Fruit fly (Drosophila melanogaster) whole organism: ENCODE measurements around the gene jar.

ENCODE experiments used
- CG8478 ChIP-seq: fragments of >200 bp; optimal IDR thresholded peaks from 2 replicates; lab custom pipeline; 2018; ENCODE audit warnings: inconsistent platforms
- Dll ChIP-seq: fragments of >200 bp; optimal IDR thresholded peaks from 2 replicates; lab custom pipeline; 2017
- EcR ChIP-seq, 2 experiments: fragments of >200 bp; optimal IDR thresholded peaks; 2 replicates each; lab custom pipeline; 2017; ENCODE audit warnings: missing biosample characterization in 2 of 2, missing genetic modification characterization in 2 of 2, missing genetic modification reagents in 2 of 2
- pan ChIP-seq: fragments of >200 bp; optimal IDR thresholded peaks from 2 replicates; lab custom pipeline; 2017
- psq ChIP-seq: fragments of >200 bp; optimal IDR thresholded peaks from 2 replicates; lab custom pipeline; 2017
- usp ChIP-seq: fragments of >200 bp; optimal IDR thresholded peaks from 2 replicates; lab custom pipeline; 2017; ENCODE audit warnings: missing biosample characterization, missing genetic modification characterization, mixed read lengths

The jar gene

DNA sequence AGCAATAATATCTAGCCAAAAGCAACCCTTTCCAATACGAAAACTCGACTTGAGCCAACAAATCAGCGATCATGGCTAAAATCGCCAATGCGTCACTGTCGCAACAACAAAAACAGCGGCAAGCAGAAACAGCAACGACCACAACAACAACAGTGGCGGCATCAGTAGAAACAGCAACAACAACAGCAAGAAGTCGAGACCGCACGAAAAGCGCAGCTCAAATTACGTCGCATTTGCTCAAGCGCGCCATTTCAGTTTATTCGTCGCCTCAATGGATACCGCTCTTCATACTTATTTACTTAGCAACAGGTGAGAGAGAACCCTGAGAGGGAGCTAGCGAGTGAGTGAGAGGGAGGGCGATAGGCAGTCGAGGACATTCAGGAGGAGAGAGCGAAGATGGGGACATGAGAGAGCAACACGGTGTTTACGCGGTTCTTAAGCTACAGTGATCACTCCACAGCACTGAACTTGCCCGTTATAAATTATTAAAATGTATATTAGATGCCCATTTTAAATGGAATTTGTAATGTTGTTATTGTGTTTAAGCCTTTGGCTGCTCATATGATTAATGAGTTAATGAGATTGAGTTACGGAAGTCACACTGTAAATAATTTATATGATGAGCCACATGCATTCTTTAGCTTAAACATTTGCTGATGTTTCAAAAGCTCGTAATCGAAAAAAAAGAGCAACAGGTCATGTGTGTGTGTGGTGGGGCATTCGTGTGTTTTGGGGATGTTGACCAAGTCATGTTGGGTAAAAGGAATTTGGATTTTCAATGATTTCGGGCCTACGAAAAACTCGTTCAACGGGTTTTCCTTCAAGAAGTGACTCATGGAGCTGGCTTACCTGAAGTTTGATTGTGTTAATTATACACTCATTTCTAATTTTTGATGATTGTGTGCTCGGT is 24.8 kb upstream of the jar start:
- TF ChIP-seq EcR (GFP tag; optimal IDR thresholded peaks at IDR 0.05; lab: Kevin White, UChicago) (no peak), pan (no peak), CG8478 (no peak), usp (GFP tag; lab: Kevin White, UChicago) (no peak), Dll (no peak), psq (no peak)

DNA sequence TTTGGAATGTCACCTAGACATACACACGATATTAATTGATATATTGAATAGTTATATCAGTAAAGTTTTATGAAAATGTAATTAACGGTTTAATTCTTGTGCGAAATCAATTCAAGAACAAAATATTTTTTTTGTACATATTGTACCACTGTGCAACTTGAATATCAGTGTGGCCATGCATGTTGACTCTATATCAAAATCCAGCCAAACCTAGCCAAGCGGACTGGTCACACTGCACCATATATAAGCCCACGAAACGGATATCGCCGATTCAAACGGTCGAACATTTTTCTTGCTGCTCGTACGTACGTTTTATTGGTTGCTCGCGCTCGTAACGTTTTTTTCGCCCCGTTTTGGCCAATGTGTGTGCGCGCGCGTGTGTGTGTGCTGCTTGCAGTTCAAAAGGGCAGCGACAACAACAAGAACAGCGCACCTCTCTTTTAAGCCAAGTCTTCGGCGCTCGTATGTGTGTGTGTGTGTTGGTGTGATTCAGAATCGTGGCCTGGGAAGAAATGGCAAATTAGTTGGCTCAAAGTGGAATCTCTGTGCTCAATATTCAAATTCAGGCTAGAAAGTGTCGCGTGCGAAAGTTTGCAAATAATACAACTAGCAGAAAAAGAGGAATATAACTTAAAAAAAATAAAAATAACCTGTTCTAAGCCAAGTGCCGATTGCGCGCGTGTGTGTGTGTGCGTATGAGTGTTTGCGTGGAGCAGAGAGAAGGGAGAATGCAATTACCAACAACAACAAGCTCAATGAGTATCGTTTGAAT is 23.9 kb upstream of the jar start, which contains the start of gene crb:
crb (plus strand) TSS at position 295 of the 772 bp plus-strand sequence.
- TF ChIP-seq pan (no peak), psq (no peak), EcR (GFP tag; optimal IDR thresholded peaks at IDR 0.05; lab: Kevin White, UChicago) (no peak), usp (GFP tag; lab: Kevin White, UChicago) (no peak), CG8478 (no peak), Dll (no peak)

DNA sequence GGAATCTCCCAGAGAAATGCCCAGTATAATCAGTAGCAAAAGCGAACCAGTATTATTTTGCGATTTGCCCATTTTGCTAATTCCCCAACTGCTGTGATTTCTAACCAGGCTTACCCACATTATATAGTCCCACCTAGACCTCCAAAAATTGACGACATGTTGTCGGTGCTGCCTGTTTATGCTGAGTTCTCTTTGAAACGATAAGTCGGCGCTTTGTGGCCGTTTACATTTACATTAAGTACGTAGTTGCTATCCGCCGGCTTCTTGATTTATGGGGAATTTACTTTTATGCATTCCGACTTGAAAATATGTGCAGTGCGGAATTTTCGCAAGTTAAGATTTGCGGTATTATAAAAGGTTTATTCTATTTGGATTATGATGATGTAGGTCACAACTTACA is 23.3 kb upstream of the jar start, which contains the start of gene CG5715:
CG5715 (minus strand) TSS at position 101 of the 400 bp plus-strand sequence.
- TF ChIP-seq Dll, result no peak
- TF ChIP-seq CG8478, result no peak
- no peak for TF ChIP-seq pan
- TF ChIP-seq psq, result no peak
- TF ChIP-seq EcR (GFP tag; optimal IDR thresholded peaks at IDR 0.05; lab: Kevin White, UChicago), result no peak
- no peak for TF ChIP-seq usp (GFP tag; lab: Kevin White, UChicago)

DNA sequence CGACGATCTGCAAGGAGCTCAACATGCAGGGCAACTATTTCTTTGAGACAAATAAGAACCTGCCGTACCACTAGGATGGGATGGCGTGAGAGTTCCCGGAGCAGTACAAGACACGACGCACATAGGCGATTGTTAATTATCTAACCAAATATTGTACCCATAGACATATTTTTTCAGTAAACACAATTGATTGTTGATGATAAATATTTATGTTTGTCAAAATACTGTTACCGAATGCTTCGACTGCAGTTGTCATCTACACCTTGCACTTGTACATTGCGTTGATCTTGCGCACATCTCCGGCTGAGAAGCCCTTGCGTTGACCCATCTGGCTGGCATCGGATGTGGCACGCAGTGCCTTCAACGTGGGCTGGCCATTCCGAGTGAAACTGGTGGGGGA is 22.1 kb upstream of the jar start:
- TF ChIP-seq pan, result no peak
- no peak for TF ChIP-seq Dll
- TF ChIP-seq EcR (GFP tag; optimal IDR thresholded peaks at IDR 0.05; lab: Kevin White, UChicago), result no peak
- no peak for TF ChIP-seq usp (GFP tag; lab: Kevin White, UChicago)
- no peak for TF ChIP-seq psq
- TF ChIP-seq CG8478, result no peak

DNA sequence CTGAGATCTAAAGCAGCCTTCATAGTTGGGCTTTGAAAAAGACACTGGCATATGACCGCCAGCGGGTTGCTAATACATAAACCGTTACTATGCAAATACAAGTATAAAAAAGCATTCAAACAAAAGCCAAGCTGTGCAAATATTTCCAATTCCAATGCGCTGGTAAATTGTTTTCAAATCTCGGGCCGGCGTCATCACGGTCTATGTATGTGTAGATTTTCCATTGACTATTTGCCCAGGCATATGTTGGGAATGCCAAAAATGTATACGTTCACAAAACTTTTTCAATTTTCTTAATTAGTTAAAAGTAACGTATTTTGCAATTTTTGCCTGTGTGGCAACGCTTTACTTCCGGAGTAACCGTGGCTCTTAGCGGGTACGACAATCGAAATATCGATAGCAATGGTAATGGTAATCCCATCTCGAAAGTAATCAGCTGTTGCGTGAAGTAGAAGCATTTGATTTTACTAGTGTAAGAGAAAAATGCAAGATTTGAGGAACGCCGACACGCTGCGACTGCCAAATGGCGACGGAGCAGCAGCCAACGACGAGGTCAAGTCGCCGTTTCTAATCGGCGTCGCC is 18.8 kb upstream of the jar start, which contains the start of the genes CG34290 and Uck:
CG34290 (minus strand) TSS at position 51 of the 582 bp plus-strand sequence.
Uck (plus strand) TSS at position 405 of the 582 bp plus-strand sequence.
- TF ChIP-seq CG8478 (no peak), pan (no peak), psq (no peak), EcR (GFP tag; optimal IDR thresholded peaks at IDR 0.05; lab: Kevin White, UChicago) (no peak), Dll (no peak), usp (GFP tag; lab: Kevin White, UChicago) (no peak)

DNA sequence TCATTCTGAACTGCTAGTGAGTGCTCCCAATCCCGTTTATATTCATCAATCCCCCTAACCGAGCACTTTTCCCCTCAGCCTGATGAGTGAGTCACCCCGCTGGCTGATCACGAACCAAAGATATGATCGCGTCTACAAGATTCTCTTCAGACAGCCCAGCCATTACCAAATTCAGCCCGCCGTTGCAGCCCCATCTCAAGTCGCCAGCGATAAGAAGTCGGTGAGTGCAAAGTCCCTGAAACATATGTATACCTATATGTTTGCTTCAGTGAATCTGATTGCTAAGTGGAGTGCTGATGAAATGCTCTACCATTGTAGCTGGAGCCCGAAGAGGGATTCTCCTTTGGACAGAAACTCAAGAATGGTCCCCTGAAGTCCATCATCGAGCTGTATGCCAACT is 16.1 kb upstream of the jar start:
- TF ChIP-seq usp (GFP tag; lab: Kevin White, UChicago), result no peak
- no peak for TF ChIP-seq psq
- no peak for TF ChIP-seq EcR (GFP tag; optimal IDR thresholded peaks at IDR 0.05; lab: Kevin White, UChicago)
- no peak for TF ChIP-seq pan
- no peak for TF ChIP-seq Dll
- no peak for TF ChIP-seq CG8478

DNA sequence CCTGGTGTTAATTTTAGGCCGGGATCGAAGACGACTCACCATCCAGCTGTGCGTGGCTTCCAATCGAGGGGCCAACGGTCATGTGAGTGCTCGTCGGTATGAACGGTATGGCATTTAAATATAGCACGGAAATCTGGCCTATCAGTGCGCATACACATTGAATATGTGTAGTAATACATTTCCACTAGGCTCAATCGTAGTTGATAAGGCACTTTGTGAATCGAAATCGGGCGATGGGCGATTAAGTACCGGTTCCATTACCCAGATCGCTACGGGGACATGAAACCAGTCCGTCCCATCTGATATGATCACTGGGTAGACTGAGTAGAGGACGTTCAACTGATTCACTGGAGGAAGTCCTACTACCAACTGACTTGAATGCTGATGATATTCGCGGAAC is 14.4 kb upstream of the jar start:
- TF ChIP-seq CG8478 (no peak), EcR (GFP tag; optimal IDR thresholded peaks at IDR 0.05; lab: Kevin White, UChicago) (no peak)

DNA sequence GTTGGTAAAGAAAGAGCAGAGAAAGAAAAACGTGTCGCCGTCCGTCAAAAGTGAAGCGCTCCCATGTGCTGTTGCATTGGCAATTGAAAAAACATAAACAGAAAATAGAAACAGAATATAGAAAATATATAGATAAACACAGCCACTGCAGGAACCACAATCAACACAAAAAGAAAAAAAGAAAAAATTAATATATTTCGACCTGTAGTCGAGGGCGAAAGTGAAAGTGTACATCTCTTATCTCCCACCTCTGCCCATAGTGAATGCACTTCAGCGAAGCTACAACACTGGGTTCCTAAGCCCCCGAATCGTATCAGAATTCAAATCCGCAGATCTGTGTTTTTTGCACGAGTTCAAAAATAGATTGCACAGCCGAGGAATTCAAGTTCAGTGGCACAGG is 13.1 kb upstream of the jar start:
- TF ChIP-seq psq (no peak), Dll (no peak), CG8478 (no peak), EcR (GFP tag; optimal IDR thresholded peaks at IDR 0.05; lab: Kevin White, UChicago) (no peak), pan (no peak), usp (GFP tag; lab: Kevin White, UChicago) (no peak)

DNA sequence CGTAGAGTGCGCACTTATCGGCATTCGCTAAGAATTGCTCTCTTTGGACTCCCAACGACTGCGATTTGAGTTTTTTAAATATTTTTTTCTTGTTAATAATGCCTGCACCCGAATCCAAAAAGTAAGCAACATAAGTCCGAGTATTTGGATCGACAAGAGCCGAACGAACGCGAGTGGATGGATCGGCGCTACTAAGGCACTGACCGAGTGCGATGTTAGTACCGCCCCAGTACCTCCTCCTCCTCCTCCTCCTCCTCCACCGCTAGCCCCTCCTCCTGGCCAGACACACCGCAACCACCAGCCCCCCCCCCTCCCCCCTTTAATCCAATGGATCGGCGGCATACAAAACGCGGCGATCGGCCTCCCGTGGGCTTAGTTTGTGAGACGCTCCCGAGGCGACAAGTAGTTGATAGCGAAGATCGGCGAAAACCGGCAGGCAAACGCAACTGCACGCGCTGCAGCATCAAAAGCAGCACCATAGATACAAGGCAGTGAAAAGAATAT is 12.6 kb upstream of the jar start, which contains the start of gene CG6356:
CG6356 (plus strand) TSS at position 374 of the 504 bp plus-strand sequence.
- TF ChIP-seq EcR (GFP tag; optimal IDR thresholded peaks at IDR 0.05; lab: Kevin White, UChicago) (peak in 1 of 2 experiments; percentile 48), psq (no peak)

DNA sequence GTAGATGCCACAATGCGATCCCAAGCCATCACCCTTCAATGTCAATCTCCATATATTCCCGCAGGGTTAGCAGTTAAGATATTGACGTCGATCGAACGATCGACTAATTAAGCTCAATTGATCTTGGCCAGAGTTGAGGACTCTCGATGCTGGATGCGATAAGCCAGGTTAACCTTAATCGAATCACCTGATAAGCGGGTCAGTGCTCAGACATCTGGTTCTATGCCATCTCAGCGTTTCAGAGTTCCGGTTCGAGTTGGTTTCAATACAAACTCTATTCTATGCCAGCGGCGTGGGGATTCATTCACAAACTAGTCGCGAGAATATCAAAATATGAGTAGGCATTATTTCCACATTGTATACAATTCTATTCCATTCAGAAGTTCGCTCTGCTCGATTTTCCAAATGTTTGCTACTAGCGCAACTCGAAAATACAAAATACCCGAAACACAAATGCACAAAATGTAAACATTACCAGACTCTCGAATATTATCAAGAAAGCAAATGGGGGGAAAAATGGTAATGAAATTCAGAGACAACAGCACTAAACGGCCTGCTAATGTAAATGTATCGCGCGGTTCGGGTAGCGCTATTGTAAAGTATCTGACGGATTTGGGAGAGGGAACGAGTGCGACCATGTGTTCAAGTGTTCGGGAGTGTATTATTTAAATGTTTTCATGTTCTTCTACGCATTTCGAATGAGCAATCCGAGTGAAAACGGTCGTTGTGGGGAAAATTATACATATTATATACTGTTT is 11.7 kb upstream of the jar start:
- TF ChIP-seq usp (GFP tag; lab: Kevin White, UChicago) (no peak), EcR (GFP tag; optimal IDR thresholded peaks at IDR 0.05; lab: Kevin White, UChicago) (no peak), Dll (no peak), psq (no peak), CG8478 (no peak), pan (no peak)

DNA sequence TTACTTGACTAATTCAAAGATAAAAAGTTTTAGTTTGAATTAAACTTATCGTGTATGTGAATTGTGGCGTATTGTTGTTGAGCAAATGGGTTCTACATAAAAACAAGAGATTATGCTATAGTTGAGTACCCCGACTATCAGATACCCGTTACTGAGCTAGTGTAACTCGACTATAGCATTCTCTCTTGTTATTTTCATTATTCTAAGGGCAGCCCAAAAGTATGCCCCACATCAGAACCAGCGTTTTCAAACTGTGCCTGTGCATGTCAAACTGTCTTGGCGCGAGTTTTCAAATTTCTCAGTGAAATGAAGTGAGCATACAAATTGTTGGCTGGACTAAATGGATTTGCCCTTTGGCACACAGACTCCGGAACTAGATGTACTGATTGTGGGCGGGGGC is 8.3 kb upstream of the jar start, which contains the start of gene shps:
shps (plus strand) TSS at position 282 of the 400 bp plus-strand sequence.
- no peak for TF ChIP-seq pan

DNA sequence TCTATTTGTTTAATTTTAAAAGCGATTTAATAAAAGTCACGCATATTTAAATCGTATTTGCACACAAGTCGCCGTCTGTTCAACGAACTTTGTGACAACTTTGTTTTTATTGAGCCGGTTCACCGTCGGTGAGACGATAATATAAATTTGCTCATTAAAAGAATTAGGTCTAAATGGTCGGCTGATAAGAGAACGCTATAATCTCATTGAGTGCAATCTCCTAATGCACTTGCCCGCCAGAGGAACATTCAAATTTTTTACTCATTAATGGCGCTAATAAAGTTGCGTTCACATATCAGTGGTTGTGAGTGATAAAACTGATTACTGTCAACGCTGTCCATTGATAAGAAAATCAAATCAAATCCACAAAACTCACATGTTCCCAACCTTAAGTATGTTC is 7.7 kb upstream of the jar start:
- TF ChIP-seq CG8478 (no peak), pan (no peak), EcR (GFP tag; optimal IDR thresholded peaks at IDR 0.05; lab: Kevin White, UChicago) (no peak), usp (GFP tag; lab: Kevin White, UChicago) (no peak), psq (no peak), Dll (no peak)
